Worm (Caenorhabditis elegans): Measurements from ENCODE around the gene Y5H2B.3.

Y5H2B.3 gene

DNA sequence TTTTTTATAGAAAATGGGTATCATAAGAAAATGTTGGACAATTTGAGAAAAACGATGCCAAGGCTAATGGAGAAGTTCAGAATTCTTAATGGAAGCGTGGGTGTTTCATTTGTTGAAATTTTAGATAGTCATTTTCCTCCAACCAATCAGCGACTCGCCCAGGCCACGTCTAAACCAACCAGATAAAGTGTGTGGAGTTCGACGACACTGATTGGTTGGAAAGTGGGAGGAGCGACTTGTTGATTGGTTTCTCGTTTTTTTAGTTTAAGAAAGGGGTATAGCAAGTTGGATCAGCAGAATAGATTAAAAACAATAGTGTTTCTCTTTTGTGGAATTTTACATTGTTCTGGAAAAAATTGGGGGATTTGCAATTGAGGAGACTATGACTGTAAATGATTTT lies 19.4 kb downstream of the Y5H2B.3 start:
- TF ChIP-seq lir-3 (tag; optimal IDR thresholded peaks at IDR 0.05; ENCODE audit: poor library complexity) (no peak), ces-1 (GFP tag; optimal IDR thresholded peaks at IDR 0.05) (no peak)

DNA sequence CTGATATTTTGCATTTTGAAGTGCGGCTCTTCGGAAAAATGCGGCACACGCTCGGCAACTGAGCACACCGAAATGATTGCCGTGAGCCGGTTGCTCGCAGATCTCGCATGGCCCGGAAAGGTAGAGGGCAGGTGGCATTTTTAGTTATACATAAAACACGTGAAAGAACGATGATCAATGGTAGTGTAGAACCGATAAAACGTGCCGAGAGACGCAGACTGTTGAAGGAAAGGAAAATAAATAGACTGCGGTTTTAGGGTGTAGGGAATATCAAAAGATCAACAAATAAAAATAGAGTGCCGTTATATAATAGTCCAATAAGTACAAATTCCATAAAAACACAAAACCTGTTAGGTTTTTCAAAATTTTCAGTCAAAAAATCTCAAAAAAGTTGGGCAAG lies 23.8 kb downstream of the Y5H2B.3 start, which contains the start of gene nhr-133:
nhr-133 (minus strand) TSS at position 183 of the 400 bp plus-strand sequence.
- TF ChIP-seq rnt-1 (tag; optimal IDR thresholded peaks at IDR 0.05), result no peak
- TF ChIP-seq nhr-84 (tag; optimal IDR thresholded peaks at IDR 0.05), result no peak
- TF ChIP-seq F16B12.6 (tag; optimal IDR thresholded peaks at IDR 0.05), result no peak
- TF ChIP-seq nhr-28 (tag; optimal IDR thresholded peaks at IDR 0.05), result no peak
- TF ChIP-seq ama-1 (optimal IDR thresholded peaks at IDR 0.05), result no peak
- no peak for TF ChIP-seq sup-37 (GFP tag; optimal IDR thresholded peaks at IDR 0.05)
- no peak for TF ChIP-seq unc-62 (GFP tag; optimal IDR thresholded peaks at IDR 0.05)
- TF ChIP-seq dpl-1 (GFP tag; optimal IDR thresholded peaks at IDR 0.05), result peak in 2 of 3 experiments; percentile 2 to 8
- peak in 1 of 2 experiments; percentile 45 for TF ChIP-seq lin-35 (GFP tag; optimal IDR thresholded peaks at IDR 0.05)
- TF ChIP-seq nhr-77 (tag; optimal IDR thresholded peaks at IDR 0.05), result no peak
- TF ChIP-seq aha-1 (tag; optimal IDR thresholded peaks at IDR 0.05), result no peak
- no peak for TF ChIP-seq unc-30 (tag; optimal IDR thresholded peaks at IDR 0.05)
- peak; percentile 73 for TF ChIP-seq nhr-20 (tag; optimal IDR thresholded peaks at IDR 0.05)
- TF ChIP-seq C16A3.4 (tag; optimal IDR thresholded peaks at IDR 0.05), result no peak
- TF ChIP-seq mdl-1 (tag; optimal IDR thresholded peaks at IDR 0.05), result peak in 1 of 2 experiments; percentile 62
- peak; percentile 9 for TF ChIP-seq elt-2 (tag; optimal IDR thresholded peaks at IDR 0.05)
- TF ChIP-seq nhr-76 (tag; optimal IDR thresholded peaks at IDR 0.05), result no peak
- no peak for TF ChIP-seq lin-13 (GFP tag; optimal IDR thresholded peaks at IDR 0.05)
- TF ChIP-seq blmp-1 (tag; optimal IDR thresholded peaks at IDR 0.05), result peak; percentile 22
- peak; percentile 39 for TF ChIP-seq snu-23 (GFP tag; optimal IDR thresholded peaks at IDR 0.05)
- TF ChIP-seq tbx-2 (tag; optimal IDR thresholded peaks at IDR 0.05), result no peak
- peak in 1 of 2 experiments; percentile 17 for TF ChIP-seq efl-1 (optimal IDR thresholded peaks at IDR 0.05)
- TF ChIP-seq efl-1 (GFP tag; optimal IDR thresholded peaks at IDR 0.05 in 1 of 2), result no peak
- no peak for TF ChIP-seq alr-1 (tag; optimal IDR thresholded peaks at IDR 0.05; ENCODE audit: borderline replicate concordance)
- no peak for TF ChIP-seq fkh-8 (tag; optimal IDR thresholded peaks at IDR 0.05)
- TF ChIP-seq nhr-85 (tag), result no peak
- TF ChIP-seq zag-1 (tag; optimal IDR thresholded peaks at IDR 0.05), result no peak
- no peak for TF ChIP-seq lin-14 (GFP tag; optimal IDR thresholded peaks at IDR 0.05)

DNA sequence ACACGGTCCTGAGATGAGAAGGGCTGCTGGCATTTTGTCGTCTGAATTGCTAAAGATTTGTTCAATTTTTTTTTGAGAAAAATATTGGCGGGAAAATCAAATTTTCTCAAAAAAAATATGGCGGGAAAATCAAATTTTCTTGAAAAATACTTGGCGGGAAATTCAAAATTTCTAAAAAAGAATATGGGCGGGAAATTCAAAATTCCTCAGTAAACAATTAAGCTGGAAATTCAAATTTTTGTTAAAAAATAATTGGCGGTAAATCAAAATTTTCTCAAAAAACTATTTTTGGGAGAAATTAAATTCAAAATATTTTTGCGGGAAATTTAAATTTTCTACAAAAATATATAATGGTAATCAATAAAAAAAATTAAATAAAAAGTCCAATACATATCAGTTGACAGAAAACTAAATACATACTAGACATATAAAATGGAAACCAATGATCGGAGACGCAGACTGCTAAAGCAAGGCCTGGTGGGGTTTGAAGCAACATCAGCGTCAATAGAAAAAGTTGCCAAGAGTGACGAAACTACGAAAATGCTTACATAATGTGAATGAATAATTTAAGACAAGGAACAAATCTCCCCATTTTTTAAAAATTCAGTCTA lies 26.4 kb downstream of the Y5H2B.3 start, which contains the start of gene nhr-184:
nhr-184 (minus strand) TSS at position 51 of the 611 bp plus-strand sequence.
- TF ChIP-seq efl-1 (optimal IDR thresholded peaks at IDR 0.05) (no peak), efl-1 (GFP tag; optimal IDR thresholded peaks at IDR 0.05 in 1 of 2) (peak in 1 of 2 experiments; percentile 54), aha-1 (tag; optimal IDR thresholded peaks at IDR 0.05) (no peak), lsy-2 (tag; optimal IDR thresholded peaks at IDR 0.05) (peak in 1 of 2 experiments; percentile 14), blmp-1 (tag; optimal IDR thresholded peaks at IDR 0.05) (peak; percentile 2), grh-1 (GFP tag; IDR thresholded peaks at IDR 0.05) (no peak), tbx-2 (tag; optimal IDR thresholded peaks at IDR 0.05) (no peak), ceh-63 (GFP tag; optimal IDR thresholded peaks at IDR 0.05) (no peak), ceh-82 (tag; optimal IDR thresholded peaks at IDR 0.05) (no peak), snu-23 (GFP tag; optimal IDR thresholded peaks at IDR 0.05) (peak; percentile 2), elt-2 (tag; optimal IDR thresholded peaks at IDR 0.05) (no peak), mep-1 (tag; optimal IDR thresholded peaks at IDR 0.05) (peak; percentile 0), ces-1 (GFP tag; optimal IDR thresholded peaks at IDR 0.05) (no peak), ets-5 (GFP tag; IDR thresholded peaks at IDR 0.05) (no peak), lin-35 (GFP tag; optimal IDR thresholded peaks at IDR 0.05) (peak in 1 of 2 experiments; percentile 16), lin-15B (tag; optimal IDR thresholded peaks at IDR 0.05) (no peak), skn-1 (tag; optimal IDR thresholded peaks at IDR 0.05) (peak; percentile 34), mab-9 (GFP tag; IDR thresholded peaks at IDR 0.05) (no peak), sup-37 (GFP tag; optimal IDR thresholded peaks at IDR 0.05) (no peak), nhr-71 (tag; optimal IDR thresholded peaks at IDR 0.05) (peak; percentile 11), xbp-1 (tag; optimal IDR thresholded peaks at IDR 0.05) (no peak), ztf-4 (tag; optimal IDR thresholded peaks at IDR 0.05) (no peak), zag-1 (tag; optimal IDR thresholded peaks at IDR 0.05) (no peak), nhr-20 (tag; optimal IDR thresholded peaks at IDR 0.05) (peak; percentile 36), nhr-11 (tag; optimal IDR thresholded peaks at IDR 0.05) (no peak), unc-62 (GFP tag; optimal IDR thresholded peaks at IDR 0.05) (no peak), unc-86 (tag; optimal IDR thresholded peaks at IDR 0.05) (peak; percentile 10)

All from whole organism, L1 larva.